Fruit fly (Drosophila melanogaster): ENCODE data around the gene RnrL.
A peak's percentile ranks its signal among the peaks of the same experiment; 100 is the strongest.

The RnrL gene

DNA sequence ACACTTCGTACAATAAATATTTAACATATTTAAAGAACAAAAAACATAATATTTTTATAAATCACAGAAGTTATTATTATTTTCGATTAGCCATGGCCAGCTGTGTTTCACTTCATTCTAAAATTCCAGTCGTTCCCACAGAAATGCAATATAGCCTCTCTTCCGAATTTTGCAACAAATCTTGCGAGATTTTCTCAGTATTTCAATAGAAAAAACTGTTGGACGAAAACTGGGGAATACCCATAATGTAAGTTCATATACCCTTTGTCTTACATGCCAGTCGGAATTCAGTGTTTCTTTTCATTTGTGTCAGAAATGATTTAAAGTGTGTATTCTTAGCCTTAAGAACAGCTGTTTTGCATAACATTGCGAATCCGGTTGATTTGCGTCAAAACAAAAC lies 28.8 kb upstream of the RnrL start, which contains the start of the genes CtsL4 and ClpP (continued):
- peak; percentile 29 to 97 for TF ChIP-seq Pdp1 (GFP tag; optimal IDR thresholded peaks at IDR 0.05)
- no peak for TF ChIP-seq CG17568 (GFP tag; optimal IDR thresholded peaks at IDR 0.05)
- no peak for TF ChIP-seq Hr39 (optimal IDR thresholded peaks at IDR 0.05)
- TF ChIP-seq CG17612 (GFP tag; IDR thresholded peaks at IDR 0.05) = no peak
- peak; percentile 37 for TF ChIP-seq fd96Cb (tag; optimal IDR thresholded peaks at IDR 0.05)
- TF ChIP-seq H2.0 (GFP tag; IDR thresholded peaks at IDR 0.05) = no peak
- no peak for TF ChIP-seq HLH3B (GFP tag; IDR thresholded peaks at IDR 0.05)
- no peak for TF ChIP-seq ranshi (GFP tag; IDR thresholded peaks at IDR 0.05)
- no peak for TF ChIP-seq CG6683 (GFP tag; optimal IDR thresholded peaks at IDR 0.05)
- TF ChIP-seq Xrp1 (GFP tag; IDR thresholded peaks at IDR 0.05) = peak; percentile 33; the same call in 1 of the 2 replicates
- TF ChIP-seq CG30020 (tag; optimal IDR thresholded peaks at IDR 0.05) = peak; percentile 100
- TF ChIP-seq nerfin-1 (tag; optimal IDR thresholded peaks at IDR 0.05) = peak; percentile 56
- no peak for TF ChIP-seq gcm2 (GFP tag; optimal IDR thresholded peaks at IDR 0.05)
- TF ChIP-seq CG16813 (GFP tag; IDR thresholded peaks at IDR 0.05; ENCODE audit: partially characterized antibody) = no peak
- TF ChIP-seq Bdp1 (GFP tag; optimal IDR thresholded peaks at IDR 0.05) = no peak
- no peak for TF ChIP-seq dati (GFP tag; IDR thresholded peaks at IDR 0.05)
- no peak for TF ChIP-seq gt (GFP tag; IDR thresholded peaks at IDR 0.05)
- TF ChIP-seq pb (GFP tag; optimal IDR thresholded peaks at IDR 0.05) = no peak
- peak; percentile 4 for TF ChIP-seq CG10654 (GFP tag; optimal IDR thresholded peaks at IDR 0.05)
- no peak for TF ChIP-seq ab (GFP tag; optimal IDR thresholded peaks at IDR 0.05)
- TF ChIP-seq Max (GFP tag; optimal IDR thresholded peaks at IDR 0.05) = peak; percentile 20
- TF ChIP-seq ash1 (GFP tag; optimal IDR thresholded peaks at IDR 0.05) = no peak
- no peak for TF ChIP-seq CG12236 (GFP tag; optimal IDR thresholded peaks at IDR 0.05)
- peak; percentile 45 for TF ChIP-seq Oli (tag; optimal IDR thresholded peaks at IDR 0.05)
- TF ChIP-seq stwl (tag; optimal IDR thresholded peaks at IDR 0.05) = no peak
- peak; percentile 24 for TF ChIP-seq CG10209 (GFP tag; optimal IDR thresholded peaks at IDR 0.05)
- TF ChIP-seq CG12391 (tag; optimal IDR thresholded peaks at IDR 0.05) = peak; percentile 64
- no peak for TF ChIP-seq CG7839 (tag; optimal IDR thresholded peaks at IDR 0.05)
- no peak for TF ChIP-seq C15 (GFP tag; IDR thresholded peaks at IDR 0.05)
- TF ChIP-seq psq (GFP tag; optimal IDR thresholded peaks at IDR 0.05) = no peak
- peak; percentile 40; the same call in 1 of the 3 replicates for TF ChIP-seq Aef1 (GFP tag; IDR thresholded peaks at IDR 0.05)
- no peak for TF ChIP-seq jigr1 (GFP tag; IDR thresholded peaks at IDR 0.05)
- TF ChIP-seq CG10543 (GFP tag; optimal IDR thresholded peaks at IDR 0.05) = no peak
- TF ChIP-seq ato (GFP tag; IDR thresholded peaks at IDR 0.05; ENCODE audit: partially characterized antibody) = no peak
- TF ChIP-seq CG12769 (tag; optimal IDR thresholded peaks at IDR 0.05) = no peak
- no peak for TF ChIP-seq Lim3 (GFP tag; IDR thresholded peaks at IDR 0.05)
- TF ChIP-seq unc-4 (GFP tag; IDR thresholded peaks at IDR 0.05; ENCODE audit: partially characterized antibody) = no peak
- TF ChIP-seq tgo (GFP tag; IDR thresholded peaks at IDR 0.05) = no peak
- no peak for TF ChIP-seq dm (GFP tag; optimal IDR thresholded peaks at IDR 0.05)
- no peak for TF ChIP-seq Stat92E (GFP tag; optimal IDR thresholded peaks at IDR 0.05)
- TF ChIP-seq tll (GFP tag; optimal IDR thresholded peaks at IDR 0.05) = no peak
- peak; percentile 3 for TF ChIP-seq maf-S (GFP tag; optimal IDR thresholded peaks at IDR 0.05)
- TF ChIP-seq crp (GFP tag; optimal IDR thresholded peaks at IDR 0.05) = peak; percentile 29 to 92
- TF ChIP-seq bsh (GFP tag; optimal IDR thresholded peaks at IDR 0.05) = peak in 1 of 2 experiments; percentile 33
- no peak for TF ChIP-seq sc (optimal IDR thresholded peaks at IDR 0.05)
- peak; percentile 2 for TF ChIP-seq sc (GFP tag; optimal IDR thresholded peaks at IDR 0.05)
- no peak for TF ChIP-seq amos (GFP tag; IDR thresholded peaks at IDR 0.05; ENCODE audit: partially characterized antibody)
- TF ChIP-seq CTCF (GFP tag; optimal IDR thresholded peaks at IDR 0.05) = no peak
- peak; percentile 76 for TF ChIP-seq CG4617 (GFP tag; optimal IDR thresholded peaks at IDR 0.05; ENCODE audit: borderline replicate concordance)
- no peak for TF ChIP-seq Spps (tag; optimal IDR thresholded peaks at IDR 0.05)
- peak; percentile 53 to 67 for TF ChIP-seq dpn (GFP tag; optimal IDR thresholded peaks at IDR 0.05)

Measured in whole organism, embryonic.